Worm (Caenorhabditis elegans) whole organism, L3 larva: Measurements from ENCODE around the gene F41D9.2.

Experiments
- ceh-28 ChIP-seq: fragments of 150-350 bp; optimal IDR thresholded peaks from 2 replicates; lab custom pipeline; 2014; ENCODE audit warnings: missing biosample characterization, missing genetic modification reagents, missing genetic modification characterization
- daf-12 ChIP-seq: fragments of 150-350 bp; optimal IDR thresholded peaks from 2 replicates; lab custom pipeline; 2014; ENCODE audit warnings: missing biosample characterization, missing genetic modification reagents, missing genetic modification characterization
- egl-5 ChIP-seq: fragments of 150-350 bp; optimal IDR thresholded peaks from 2 replicates; lab custom pipeline; 2017; ENCODE audit warnings: missing biosample characterization, missing genetic modification reagents, missing genetic modification characterization, inconsistent platforms
- elt-3 ChIP-seq, 3 experiments: fragments of 150-350 bp in 1 of 3; sonication (generic microtip) in 2 of 3; optimal IDR thresholded peaks; 2 replicates in 2 of 3; 4 replicates in 1 of 3; lab custom pipeline; 2014 to 2017; ENCODE audit warnings: missing biosample characterization in 3 of 3, missing genetic modification characterization in 3 of 3
- jun-1 ChIP-seq: fragments of 150-350 bp; optimal IDR thresholded peaks from 2 replicates; lab custom pipeline; 2014; ENCODE audit warnings: missing biosample characterization, missing genetic modification reagents, missing genetic modification characterization
- mdl-1 ChIP-seq: fragments of 150-350 bp; optimal IDR thresholded peaks from 2 replicates; lab custom pipeline; 2014; ENCODE audit warnings: missing biosample characterization, missing genetic modification characterization
- nhr-23 ChIP-seq: fragments of 150-350 bp; optimal IDR thresholded peaks from 2 replicates; lab custom pipeline; 2014; ENCODE audit warnings: missing biosample characterization, missing genetic modification reagents, missing genetic modification characterization
- nhr-67 ChIP-seq: fragments of 150-350 bp; optimal IDR thresholded peaks from 2 replicates; lab custom pipeline; 2014; ENCODE audit warnings: missing biosample characterization, missing genetic modification characterization
- snpc-4 ChIP-seq: fragments of 150-350 bp; optimal IDR thresholded peaks from 2 replicates; lab custom pipeline; 2014; ENCODE audit warnings: missing biosample characterization, missing genetic modification characterization
- unc-62 ChIP-seq: fragments of 150-350 bp; sonication (generic microtip); optimal IDR thresholded peaks from 4 replicates; lab custom pipeline; 2014; ENCODE audit warnings: missing biosample characterization, missing genetic modification reagents, missing genetic modification characterization
- zag-1 ChIP-seq: fragments of 150-350 bp; optimal IDR thresholded peaks from 2 replicates; lab custom pipeline; 2014; ENCODE audit warnings: missing biosample characterization, missing genetic modification characterization
- ztf-4 ChIP-seq: fragments of 150-350 bp; optimal IDR thresholded peaks from 2 replicates; lab custom pipeline; 2014; ENCODE audit warnings: missing biosample characterization, missing genetic modification characterization

The F41D9.2 gene

ce11 chrX:8341675-8342074 is 43.1 kb downstream of the F41D9.2 start, which contains the start of gene F55E10.1:
Gene F55E10.1, plus strand, starts transcription at chrX:8341975.
- TF ChIP-seq ceh-28 (tag; lab: Kevin White, UChicago) (no peak), mdl-1 (tag; lab: Kevin White, UChicago) (no peak)

DNA sequence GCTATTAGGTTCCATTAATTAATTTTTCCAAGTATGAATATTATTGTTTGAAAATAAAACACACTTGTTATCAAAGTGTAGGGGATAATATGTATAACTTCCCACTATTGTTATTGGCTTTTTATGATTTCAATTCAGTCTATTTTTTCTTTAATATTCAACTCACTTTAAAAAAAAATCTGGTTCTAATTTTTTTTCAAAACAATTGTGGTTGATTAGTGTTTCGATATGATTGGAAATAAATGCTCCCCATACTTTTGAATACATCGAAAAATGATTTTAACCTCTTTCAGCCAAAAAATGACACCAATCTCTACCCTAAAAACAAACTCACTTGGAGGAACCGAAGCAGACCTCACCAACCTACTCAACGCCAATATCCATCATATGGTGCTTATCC is 44.4 kb downstream of the F41D9.2 start, which contains the start of gene F55E10.2:
Gene F55E10.2, plus strand, starts transcription at position 301 of the 400 bp plus-strand sequence.
- TF ChIP-seq daf-12 (tag; lab: Kevin White, UChicago) (no peak), nhr-23 (tag; lab: Kevin White, UChicago) (no peak), ztf-4 (tag; lab: Kevin White, UChicago) (no peak), elt-3 (tag; optimal IDR thresholded peaks at IDR 0.05; lab: Kevin White, UChicago) (no peak), jun-1 (tag; lab: Kevin White, UChicago) (no peak), unc-62 (no peak), snpc-4 (tag; lab: Kevin White, UChicago) (no peak), zag-1 (no peak), nhr-67 (no peak), mdl-1 (tag; lab: Kevin White, UChicago) (no peak), egl-5 (tag; lab: Kevin White, UChicago) (no peak)
